Fruit fly (Drosophila melanogaster) whole organism, embryonic: ENCODE data around the gene twe.
A peak's percentile ranks its signal among the peaks of the same experiment; 100 is the strongest.

Experiments used
- Atf6 ChIP-seq: fragments of 200-800 bp; sonication (Bioruptor generic); IDR thresholded peaks from 2 replicates; pipeline ENCODE4 v1.3.6; 2022; ENCODE audit warnings: missing biosample characterization, missing genetic modification characterization
- CG12659 ChIP-seq: fragments of 200-800 bp; sonication (Bioruptor generic); optimal IDR thresholded peaks from 3 replicates; lab custom pipeline; 2017; ENCODE audit warnings: mild to moderate bottlenecking, missing biosample characterization, missing genetic modification reagents, missing genetic modification characterization
- CG14860 ChIP-seq: fragments of 200-800 bp; sonication (Bioruptor generic); IDR thresholded peaks from 3 replicates; pipeline ENCODE4 v1.3.6; 2022; ENCODE audit warnings: missing biosample characterization, missing genetic modification characterization; ENCODE audit not compliant: partially characterized antibody
- CG16813 ChIP-seq: fragments of 200-800 bp; sonication (Bioruptor generic); IDR thresholded peaks from 3 replicates; pipeline ENCODE4 v1.3.6; 2022; ENCODE audit warnings: missing biosample characterization, missing genetic modification characterization; ENCODE audit not compliant: partially characterized antibody
- CG17385 ChIP-seq: fragments of 200-800 bp; sonication (Bioruptor generic); optimal IDR thresholded peaks from 3 replicates; lab custom pipeline; 2018; ENCODE audit warnings: missing biosample characterization, mild to moderate bottlenecking, missing genetic modification characterization
- CG17829 ChIP-seq: fragments of 200-800 bp; optimal IDR thresholded peaks from 2 replicates; lab custom pipeline; 2019; ENCODE audit warnings: missing biosample characterization, mild to moderate bottlenecking, missing genetic modification characterization, moderate library complexity
- CG2120 ChIP-seq: fragments of 200-800 bp; sonication (Bioruptor generic); optimal IDR thresholded peaks from 3 replicates; lab custom pipeline; 2016; ENCODE audit warnings: missing biosample characterization, missing genetic modification characterization
- CG3065 ChIP-seq: fragments of 200-800 bp; sonication (Bioruptor generic); optimal IDR thresholded peaks from 2 replicates; lab custom pipeline; 2016; ENCODE audit warnings: missing biosample characterization, missing genetic modification characterization
- CG3281 ChIP-seq: fragments of 200-800 bp; sonication (Bioruptor generic); optimal IDR thresholded peaks from 3 replicates; lab custom pipeline; 2017; ENCODE audit warnings: missing biosample characterization, mild to moderate bottlenecking, missing genetic modification characterization
- CG34422 ChIP-seq: fragments of 200-800 bp; sonication (Bioruptor generic); IDR thresholded peaks from 3 replicates; pipeline ENCODE4 v1.3.6; 2022; ENCODE audit warnings: missing biosample characterization, missing genetic modification characterization
- CG4328 ChIP-seq: fragments of 200-800 bp; sonication (Bioruptor generic); optimal IDR thresholded peaks from 3 replicates; lab custom pipeline; 2017; ENCODE audit warnings: missing biosample characterization, missing genetic modification reagents, missing genetic modification characterization
- CG4617 ChIP-seq: fragments of 200-800 bp; sonication (Bioruptor generic); optimal IDR thresholded peaks from 3 replicates; lab custom pipeline; 2016; ENCODE audit warnings: missing biosample characterization, missing genetic modification characterization, borderline replicate concordance
- CG6689 ChIP-seq: fragments of 200-800 bp; sonication (Bioruptor generic); IDR thresholded peaks from 2 replicates; pipeline ENCODE4 v1.3.6; 2022; ENCODE audit warnings: missing biosample characterization, missing genetic modification characterization
- CG6791 ChIP-seq: fragments of 200-800 bp; sonication (Bioruptor generic); IDR thresholded peaks from 3 replicates; pipeline ENCODE4 v1.3.6; 2022; ENCODE audit warnings: missing biosample characterization, missing genetic modification characterization; ENCODE audit not compliant: partially characterized antibody
- CG7963 ChIP-seq: fragments of 200-800 bp; sonication (Bioruptor generic); IDR thresholded peaks from 3 replicates; pipeline ENCODE4 v1.3.6; 2022; ENCODE audit warnings: missing biosample characterization, missing genetic modification characterization; ENCODE audit not compliant: partially characterized antibody
- CG9932 ChIP-seq: fragments of 200-800 bp; sonication (Bioruptor generic); IDR thresholded peaks from 2 replicates; pipeline ENCODE4 v1.3.6; 2022; ENCODE audit warnings: missing biosample characterization, missing genetic modification characterization
- CrebB ChIP-seq: fragments of 200-800 bp; sonication (Bioruptor generic); optimal IDR thresholded peaks from 3 replicates; lab custom pipeline; 2018; ENCODE audit warnings: missing biosample characterization, mild to moderate bottlenecking, missing genetic modification characterization
- Dad ChIP-seq: fragments of 200-800 bp; sonication (Bioruptor generic); optimal IDR thresholded peaks from 3 replicates; lab custom pipeline; 2016; ENCODE audit warnings: missing biosample characterization, missing genetic modification characterization
- H15 ChIP-seq: fragments of 200-800 bp; sonication (Bioruptor generic); IDR thresholded peaks from 3 replicates; pipeline ENCODE4 v1.3.6; 2022; ENCODE audit warnings: missing biosample characterization, missing genetic modification characterization
- HLH4C ChIP-seq: fragments of 200-800 bp; sonication (Bioruptor generic); IDR thresholded peaks from 3 replicates; pipeline ENCODE4 v1.3.6; 2022; ENCODE audit warnings: missing biosample characterization, missing genetic modification characterization; ENCODE audit not compliant: partially characterized antibody
- Hsf ChIP-seq: fragments of 200-800 bp; sonication (Bioruptor generic); optimal IDR thresholded peaks from 3 replicates; lab custom pipeline; 2016; ENCODE audit warnings: missing biosample characterization, missing genetic modification characterization
- MESR4 ChIP-seq: fragments of 200-800 bp; sonication (Bioruptor generic); optimal IDR thresholded peaks from 2 replicates; lab custom pipeline; 2018; ENCODE audit warnings: missing biosample characterization, mild to moderate bottlenecking, missing genetic modification characterization, moderate library complexity
- Med ChIP-seq: fragments of 200-800 bp; sonication (Bioruptor generic); peaks from one replicate; lab custom pipeline; 2016; ENCODE audit warnings: missing biosample characterization, missing genetic modification characterization, mild to moderate bottlenecking, inconsistent platforms, moderate library complexity
- Myb ChIP-seq: fragments of 200-800 bp; sonication (Bioruptor generic); optimal IDR thresholded peaks from 2 replicates; lab custom pipeline; 2016; ENCODE audit warnings: missing biosample characterization, missing genetic modification characterization
- Rfx ChIP-seq: fragments of 200-800 bp; sonication (Bioruptor generic); IDR thresholded peaks from 2 replicates; pipeline ENCODE4 v1.3.6; 2022; ENCODE audit warnings: missing biosample characterization, missing genetic modification characterization
- Scr ChIP-seq: fragments of 200-800 bp; sonication (Bioruptor generic); IDR thresholded peaks from 2 replicates; pipeline ENCODE4 v1.3.6; 2022; ENCODE audit warnings: missing biosample characterization, missing genetic modification characterization; ENCODE audit not compliant: partially characterized antibody
- YL-1 ChIP-seq: fragments of 200-800 bp; sonication (Bioruptor generic); optimal IDR thresholded peaks from 3 replicates; lab custom pipeline; 2017; ENCODE audit warnings: missing biosample characterization, mild to moderate bottlenecking, missing genetic modification characterization
- bbx ChIP-seq: fragments of 200-800 bp; sonication (Bioruptor generic); IDR thresholded peaks from 2 replicates; pipeline ENCODE4 v1.3.6; 2022; ENCODE audit warnings: missing biosample characterization, missing genetic modification characterization; ENCODE audit not compliant: partially characterized antibody
- dati ChIP-seq: fragments of 200-800 bp; sonication (Bioruptor generic); IDR thresholded peaks from 2 replicates; pipeline ENCODE4 v1.3.6; 2022; ENCODE audit warnings: missing biosample characterization, missing genetic modification characterization
- eyg ChIP-seq: fragments of 200-800 bp; sonication (Bioruptor generic); optimal IDR thresholded peaks from 3 replicates; lab custom pipeline; 2016; ENCODE audit warnings: missing biosample characterization, missing genetic modification characterization
- grn ChIP-seq: fragments of 200-800 bp; sonication (Bioruptor generic); optimal IDR thresholded peaks from 3 replicates; lab custom pipeline; 2017; ENCODE audit warnings: missing biosample characterization, missing genetic modification characterization
- hb ChIP-seq: fragments of 200-800 bp; sonication (Bioruptor generic); IDR thresholded peaks from 3 replicates; pipeline ENCODE4 v1.3.6; 2022; ENCODE audit warnings: missing biosample characterization, missing genetic modification characterization; ENCODE audit not compliant: partially characterized antibody
- jigr1 ChIP-seq: fragments of 200-800 bp; sonication (Bioruptor generic); IDR thresholded peaks from 3 replicates; pipeline ENCODE4 v1.3.6; 2022; ENCODE audit warnings: missing biosample characterization, missing genetic modification characterization
- knrl ChIP-seq: fragments of 200-800 bp; sonication (Bioruptor generic); IDR thresholded peaks from 3 replicates; pipeline ENCODE4 v1.3.6; 2022; ENCODE audit warnings: missing biosample characterization, missing genetic modification characterization; ENCODE audit not compliant: partially characterized antibody
- lilli ChIP-seq: fragments of 200-800 bp; sonication (Bioruptor generic); optimal IDR thresholded peaks from 3 replicates; lab custom pipeline; 2016; ENCODE audit warnings: missing biosample characterization, missing genetic modification characterization
- lola ChIP-seq, 3 experiments: fragments of >200 bp in 2 of 3; fragments of 200-800 bp in 1 of 3; sonication (Bioruptor generic) in 1 of 3; optimal IDR thresholded peaks; 2 replicates each; lab custom pipeline; 2017 to 2019; ENCODE audit warnings: missing biosample characterization in 3 of 3, missing genetic modification characterization in 3 of 3, mild to moderate bottlenecking in 1 of 3, moderate library complexity in 1 of 3
- schlank ChIP-seq: fragments of 200-800 bp; sonication (Bioruptor generic); optimal IDR thresholded peaks from 2 replicates; lab custom pipeline; 2018; ENCODE audit warnings: missing biosample characterization, mild to moderate bottlenecking, missing genetic modification characterization
- sd ChIP-seq: fragments of 200-800 bp; sonication (Bioruptor generic); optimal IDR thresholded peaks from 3 replicates; lab custom pipeline; 2018; ENCODE audit warnings: missing biosample characterization, mild to moderate bottlenecking, missing genetic modification characterization, moderate library complexity
- sens ChIP-seq: fragments of 200-800 bp; sonication (Bioruptor generic); peaks from one replicate; lab custom pipeline; 2016; ENCODE audit warnings: missing biosample characterization, missing genetic modification characterization
- tin ChIP-seq: fragments of 200-800 bp; sonication (Bioruptor generic); optimal IDR thresholded peaks from 3 replicates; lab custom pipeline; 2016; ENCODE audit warnings: missing biosample characterization, missing genetic modification characterization
- tll ChIP-seq, 2 experiments: fragments of 200-800 bp in 1 of 2; fragments of >200 bp in 1 of 2; sonication (Bioruptor generic) in 1 of 2; optimal IDR thresholded peaks; 2 replicates each; lab custom pipeline; 2017 to 2019; ENCODE audit warnings: missing biosample characterization in 2 of 2, missing genetic modification characterization in 2 of 2, mild to moderate bottlenecking in 1 of 2, moderate library complexity in 1 of 2

twe gene

DNA sequence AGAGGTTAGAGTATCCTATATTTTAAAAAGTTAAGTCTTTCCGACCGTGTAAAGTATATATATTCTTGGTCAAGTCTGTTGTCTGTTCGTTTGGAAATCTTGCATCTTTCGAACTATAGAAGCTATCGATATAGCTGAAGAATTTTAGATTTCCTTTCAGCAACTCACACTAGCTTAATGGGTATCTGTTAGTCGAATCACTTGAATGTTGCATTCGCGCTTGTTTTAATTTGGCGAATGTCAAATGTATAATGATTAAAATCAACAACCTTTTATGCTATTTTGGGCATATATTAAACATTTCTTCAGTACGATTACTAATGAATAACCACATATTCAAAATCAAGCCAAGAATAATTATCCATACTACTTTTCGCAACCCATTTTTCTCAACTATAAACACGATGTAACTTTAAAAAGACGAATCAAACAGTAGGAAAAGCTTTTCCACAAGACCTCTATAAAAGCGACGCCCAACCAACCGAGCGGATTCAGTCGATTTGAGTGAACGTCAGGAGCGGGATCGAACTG, 32.1 kb upstream of the twe start, which contains the start of gene Cyp303a1:
Gene Cyp303a1, plus strand, starts transcription at position 481 of the 531 bp plus-strand sequence.
- TF ChIP-seq dati (GFP tag; lab: Robert Waterston, UW) = no peak
- TF ChIP-seq CG17829 (tag; lab: Kevin White, UChicago) = no peak
- peak; percentile 42; the same call in 2 of the 3 replicates for TF ChIP-seq CG14860
- TF ChIP-seq CG6791 (GFP tag; lab: Robert Waterston, UW) = peak; percentile 66; the same call in 1 of the 3 replicates
- no peak for TF ChIP-seq CrebB (tag; lab: Kevin White, UChicago)
- no peak for TF ChIP-seq hb (GFP tag; lab: Robert Waterston, UW)
- no peak for TF ChIP-seq CG2120 (GFP tag; lab: Kevin White, UChicago)
- peak; percentile 64; the same call in 2 of the 3 replicates for TF ChIP-seq HLH4C (GFP tag; lab: Robert Waterston, UW)
- TF ChIP-seq CG4328 (GFP tag; lab: Kevin White, UChicago) = no peak
- 0 out of 2 replicates have a peak, but pooled peaks have one; percentile 23 for TF ChIP-seq Scr (GFP tag; lab: Robert Waterston, UW)
- no peak for TF ChIP-seq CG12659 (GFP tag; lab: Kevin White, UChicago)
- no peak for TF ChIP-seq Atf6 (GFP tag; lab: Robert Waterston, UW)
- peak; percentile 28; the same call in 1 of the 2 replicates for TF ChIP-seq bbx
- TF ChIP-seq CG16813 = peak; percentile 58
- TF ChIP-seq jigr1 = no peak
- 0 out of 3 replicates have a peak, but pooled peaks have one; percentile 53 for TF ChIP-seq CG7963 (GFP tag; lab: Robert Waterston, UW)
- TF ChIP-seq knrl = no peak

DNA sequence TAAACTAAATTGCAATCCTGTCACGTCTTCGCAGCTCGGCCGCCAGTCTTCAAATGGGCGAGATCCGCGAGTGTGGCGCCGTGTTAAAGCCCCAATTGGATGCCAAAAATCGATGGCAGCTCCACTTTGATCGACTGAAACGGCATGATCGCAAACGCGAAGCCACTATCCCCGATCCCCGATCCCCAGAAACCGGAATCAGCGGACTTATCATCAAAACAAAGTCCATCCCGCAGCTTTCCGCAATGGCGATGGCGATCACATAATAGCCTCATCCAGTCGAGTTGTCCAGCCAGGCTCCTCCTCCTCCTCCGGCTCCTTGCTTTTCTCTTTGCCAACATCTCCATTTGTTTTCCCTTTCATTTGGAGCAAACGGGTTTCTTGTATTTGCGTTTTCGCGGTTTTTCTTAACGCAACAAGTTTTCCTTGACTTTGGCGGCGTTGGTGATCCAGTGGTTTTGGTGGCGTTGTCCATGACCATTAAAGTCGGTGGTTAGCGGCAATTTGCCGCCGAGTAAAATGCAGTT, 31.4 kb upstream of the twe start, which contains the start of gene CG13258:
Gene CG13258, minus strand, starts transcription at position 51 of the 527 bp plus-strand sequence.
- TF ChIP-seq sd (no peak), Med (GFP tag; lab: Kevin White, UChicago) (peak; percentile 3)

DNA sequence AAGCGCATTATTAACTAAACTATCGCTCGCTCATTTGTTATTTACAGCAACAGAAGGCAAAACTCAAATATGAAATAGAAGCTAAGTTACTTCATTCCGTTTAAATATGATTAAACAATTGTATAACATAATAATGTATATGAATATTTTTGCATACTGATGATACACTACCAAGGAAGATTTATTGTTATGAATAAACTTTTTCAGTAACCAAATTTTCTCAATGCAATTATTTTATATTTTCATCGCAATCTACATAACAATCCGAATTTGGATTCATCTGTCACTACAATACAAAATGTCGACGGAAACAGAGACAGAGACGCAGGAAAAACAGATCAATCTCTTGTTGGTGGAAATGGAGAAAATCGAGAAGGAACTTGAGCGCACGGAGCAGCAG, 29.3 kb upstream of the twe start, which contains the start of gene CG17329:
Gene CG17329, plus strand, starts transcription at position 301 of the 400 bp plus-strand sequence.
- TF ChIP-seq sens = peak; percentile 2
- TF ChIP-seq Hsf (GFP tag; lab: Kevin White, UChicago) = no peak
- TF ChIP-seq, all 482 proteins: peak for 1

DNA sequence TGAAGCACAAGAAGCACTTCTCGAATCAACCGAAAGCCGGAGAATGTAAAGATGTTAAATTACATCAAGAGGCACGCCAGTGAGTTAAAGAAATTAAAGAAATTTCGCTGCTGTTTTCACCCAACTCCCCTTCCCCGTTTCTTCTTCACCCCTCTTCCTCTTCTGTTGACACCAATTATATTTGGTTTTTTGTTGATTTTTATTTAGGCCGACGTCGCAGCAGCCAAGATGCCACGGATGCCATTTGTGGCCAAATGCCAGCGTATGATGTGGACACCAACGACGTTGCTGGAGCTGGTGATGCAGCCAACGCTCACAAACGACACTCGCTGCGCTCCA, 26.7 kb upstream of the twe start:
- TF ChIP-seq CG9932 (GFP tag; lab: Robert Waterston, UW) (no peak), CG17385 (GFP tag; lab: Kevin White, UChicago) (peak; percentile 71), YL-1 (peak; percentile 32), MESR4 (GFP tag; lab: Kevin White, UChicago) (peak; percentile 88), Myb (GFP tag; lab: Kevin White, UChicago) (no peak), CG4617 (GFP tag; lab: Kevin White, UChicago) (peak; percentile 86), Rfx (GFP tag; lab: Robert Waterston, UW) (no peak), CG3065 (no peak), CG12659 (GFP tag; lab: Kevin White, UChicago) (peak; percentile 33)
- TF ChIP-seq, all 482 proteins: peak for 5

DNA sequence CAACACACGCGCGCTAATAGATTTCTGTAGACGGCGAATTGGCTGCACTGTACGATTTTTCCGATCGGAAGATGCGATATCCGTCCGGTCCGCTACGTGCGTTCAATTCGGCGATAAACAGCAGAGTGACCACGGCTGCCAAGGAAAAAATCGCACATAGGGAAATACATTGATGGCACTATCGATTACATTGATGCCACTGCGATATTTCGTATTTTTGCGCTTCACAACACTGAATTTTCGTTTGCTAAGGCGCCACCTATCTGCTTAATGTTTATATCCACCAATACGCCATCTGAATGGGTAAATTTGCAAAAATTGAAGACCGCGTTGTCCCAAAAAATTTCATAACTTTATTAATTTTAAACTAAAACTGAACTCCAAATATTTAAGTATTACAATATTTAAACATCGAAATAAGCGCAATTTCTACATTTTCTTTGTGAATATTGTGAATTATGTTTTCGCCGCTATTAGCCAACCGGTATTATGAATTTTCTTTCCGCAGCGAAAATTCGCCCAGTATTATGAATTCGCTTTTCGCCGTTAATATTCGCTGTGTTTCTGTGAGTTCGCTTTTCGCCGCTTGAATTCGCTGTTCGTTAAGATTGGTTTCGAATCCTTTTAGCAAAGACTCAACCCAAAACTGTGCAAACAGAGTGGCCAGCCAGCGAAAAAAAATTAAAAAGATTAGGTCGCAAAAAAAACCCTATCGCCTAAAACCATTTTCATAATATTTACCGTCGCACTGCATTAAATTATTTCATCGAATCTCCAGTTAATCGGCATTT, 26.1 kb upstream of the twe start, which contains the start of the genes crp and pkaap:
Gene crp, minus strand, starts transcription at position 129 of the 791 bp plus-strand sequence.
Gene pkaap, plus strand, starts transcription at position 689 of the 791 bp plus-strand sequence.
- TF ChIP-seq lilli (GFP tag; lab: Kevin White, UChicago) (peak; percentile 93), tll (GFP tag; optimal IDR thresholded peaks at IDR 0.05; lab: Kevin White, UChicago) (no peak), CG6689 (GFP tag; lab: Robert Waterston, UW) (no peak), CG34422 (no peak), H15 (GFP tag; lab: Robert Waterston, UW) (no peak), CG3281 (GFP tag; lab: Kevin White, UChicago) (peak; percentile 57), schlank (tag; lab: Kevin White, UChicago) (peak; percentile 61), grn (GFP tag; lab: Kevin White, UChicago) (peak; percentile 90), tin (GFP tag; lab: Kevin White, UChicago) (peak; percentile 90), lola (GFP tag; optimal IDR thresholded peaks at IDR 0.05; lab: Kevin White, UChicago) (peak in 1 of 3 experiments; percentile 14), eyg (peak; percentile 65), Dad (GFP tag; lab: Kevin White, UChicago) (peak; percentile 87)
